Fruit fly (Drosophila melanogaster) whole organism, adult: Measurements from ENCODE around the gene Taf8.

Source experiments
- CG11617 ChIP-seq: fragments of 200-800 bp; sonication (Bioruptor generic); optimal IDR thresholded peaks from 2 replicates; lab custom pipeline; 2017; ENCODE audit warnings: mild to moderate bottlenecking, missing biosample characterization, missing genetic modification reagents, missing genetic modification characterization
- CG12768 ChIP-seq: fragments of 200-800 bp; sonication (Bioruptor generic); optimal IDR thresholded peaks from 2 replicates; lab custom pipeline; 2017; ENCODE audit warnings: missing biosample characterization, missing genetic modification characterization, mild to moderate bottlenecking, moderate library complexity, missing genetic modification reagents
- CG14711 ChIP-seq: fragments of 200-800 bp; sonication (Bioruptor generic); optimal IDR thresholded peaks from 2 replicates; lab custom pipeline; 2018; ENCODE audit warnings: missing biosample characterization, mild to moderate bottlenecking, missing genetic modification characterization, moderate library complexity
- CG1620 ChIP-seq: fragments of 200-800 bp; sonication (Bioruptor generic); optimal IDR thresholded peaks from 2 replicates; lab custom pipeline; 2016; ENCODE audit warnings: missing biosample characterization, missing genetic modification characterization
- CG33017 ChIP-seq: fragments of 200-800 bp; sonication (Bioruptor generic); optimal IDR thresholded peaks from 2 replicates; lab custom pipeline; 2018; ENCODE audit warnings: missing biosample characterization, mild to moderate bottlenecking, missing genetic modification characterization, moderate library complexity
- CG5204 ChIP-seq: fragments of 200-800 bp; sonication (Bioruptor generic); optimal IDR thresholded peaks from 2 replicates; lab custom pipeline; 2016; ENCODE audit warnings: missing biosample characterization, missing genetic modification characterization
- CG7045 ChIP-seq: fragments of 200-800 bp; sonication (Bioruptor generic); optimal IDR thresholded peaks from 2 replicates; lab custom pipeline; 2017; ENCODE audit warnings: missing biosample characterization, mild to moderate bottlenecking, missing genetic modification characterization
- CG7101 ChIP-seq: fragments of 200-800 bp; sonication (Bioruptor generic); optimal IDR thresholded peaks from 2 replicates; lab custom pipeline; 2018; ENCODE audit warnings: missing biosample characterization, mild to moderate bottlenecking, missing genetic modification characterization, moderate library complexity
- Clk ChIP-seq: fragments of 200-800 bp; sonication (Bioruptor generic); optimal IDR thresholded peaks from 2 replicates; lab custom pipeline; 2017; ENCODE audit warnings: missing biosample characterization, missing genetic modification characterization
- Crg-1 ChIP-seq: fragments of 200-800 bp; sonication (Bioruptor generic); optimal IDR thresholded peaks from 2 replicates; lab custom pipeline; 2016; ENCODE audit warnings: missing biosample characterization, missing genetic modification characterization
- Hr96 ChIP-seq: fragments of 200-800 bp; sonication (Bioruptor generic); optimal IDR thresholded peaks from 2 replicates; lab custom pipeline; 2016; ENCODE audit warnings: missing biosample characterization, missing genetic modification characterization
- Mnt ChIP-seq: fragments of 200-800 bp; sonication (Bioruptor generic); optimal IDR thresholded peaks from 2 replicates; lab custom pipeline; 2016; ENCODE audit warnings: missing biosample characterization, mild to moderate bottlenecking, missing genetic modification characterization
- bab1 ChIP-seq: fragments of 200-800 bp; sonication (Bioruptor generic); optimal IDR thresholded peaks from 3 replicates; lab custom pipeline; 2019; ENCODE audit warnings: missing biosample characterization, mild to moderate bottlenecking, missing genetic modification characterization, moderate library complexity
- cic ChIP-seq: fragments of 200-800 bp; sonication (Bioruptor generic); optimal IDR thresholded peaks from 2 replicates; lab custom pipeline; 2017; ENCODE audit warnings: missing biosample characterization, mild to moderate bottlenecking, missing genetic modification characterization, moderate library complexity
- cnc ChIP-seq, 2 experiments: fragments of >200 bp; optimal IDR thresholded peaks; 2 replicates each; lab custom pipeline; 2017
- kay ChIP-seq: fragments of 200-800 bp; sonication (Bioruptor generic); peaks from one replicate; lab custom pipeline; 2016; ENCODE audit warnings: missing biosample characterization, missing genetic modification characterization, borderline replicate concordance
- ovo ChIP-seq: fragments of 200-800 bp; sonication (Bioruptor generic); optimal IDR thresholded peaks from 2 replicates; lab custom pipeline; 2016; ENCODE audit warnings: missing biosample characterization, missing genetic modification characterization
- pad ChIP-seq: fragments of 200-800 bp; sonication (Bioruptor generic); optimal IDR thresholded peaks from 3 replicates; lab custom pipeline; 2017; ENCODE audit warnings: missing biosample characterization, missing genetic modification characterization, mild to moderate bottlenecking, moderate library complexity, missing genetic modification reagents
- tj ChIP-seq: fragments of 200-800 bp; sonication (Bioruptor generic); optimal IDR thresholded peaks from 3 replicates; lab custom pipeline; 2017; ENCODE audit warnings: missing biosample characterization, mild to moderate bottlenecking, missing genetic modification characterization, moderate library complexity
- toe ChIP-seq: fragments of 200-800 bp; sonication (Bioruptor generic); optimal IDR thresholded peaks from 2 replicates; lab custom pipeline; 2016; ENCODE audit warnings: missing biosample characterization, missing genetic modification characterization

Gene Taf8

DNA sequence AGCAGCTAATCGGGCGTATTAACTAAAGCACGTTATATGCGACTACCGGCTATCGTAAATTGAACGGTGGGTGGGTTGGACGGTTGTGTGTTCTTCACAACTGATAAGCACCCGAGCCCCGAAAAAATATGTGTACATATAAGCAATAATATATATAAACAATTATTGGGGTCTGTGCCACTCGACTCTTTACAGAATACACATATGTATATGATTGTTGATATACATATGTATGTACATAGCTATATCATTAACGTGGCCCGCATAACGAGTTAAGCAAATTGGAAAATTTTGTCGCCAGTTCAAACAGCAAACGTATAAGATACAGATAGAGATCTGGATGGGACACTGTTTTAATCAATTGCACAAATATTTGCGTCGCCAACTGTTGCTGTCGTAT, 19.1 kb upstream of the Taf8 start:
- no peak for TF ChIP-seq CG1620
- no peak for TF ChIP-seq tj
- no peak for TF ChIP-seq pad
- TF ChIP-seq ovo, result no peak
- no peak for TF ChIP-seq CG7045 (GFP tag; lab: Kevin White, UChicago)
- TF ChIP-seq CG5204, result no peak
- no peak for TF ChIP-seq CG7101
- TF ChIP-seq toe (GFP tag; lab: Kevin White, UChicago), result no peak
- no peak for TF ChIP-seq cic (GFP tag; lab: Kevin White, UChicago)
- TF ChIP-seq cnc (optimal IDR thresholded peaks at IDR 0.05; lab: Kevin White, UChicago), result no peak
- TF ChIP-seq Clk (GFP tag; lab: Kevin White, UChicago), result no peak
- TF ChIP-seq Mnt (GFP tag; lab: Kevin White, UChicago), result no peak
- TF ChIP-seq CG12768, result no peak
- TF ChIP-seq CG14711 (tag; lab: Kevin White, UChicago), result no peak
- no peak for TF ChIP-seq Crg-1 (GFP tag; lab: Kevin White, UChicago)
- TF ChIP-seq CG33017, result no peak
- no peak for TF ChIP-seq Hr96 (GFP tag; lab: Kevin White, UChicago)

DNA sequence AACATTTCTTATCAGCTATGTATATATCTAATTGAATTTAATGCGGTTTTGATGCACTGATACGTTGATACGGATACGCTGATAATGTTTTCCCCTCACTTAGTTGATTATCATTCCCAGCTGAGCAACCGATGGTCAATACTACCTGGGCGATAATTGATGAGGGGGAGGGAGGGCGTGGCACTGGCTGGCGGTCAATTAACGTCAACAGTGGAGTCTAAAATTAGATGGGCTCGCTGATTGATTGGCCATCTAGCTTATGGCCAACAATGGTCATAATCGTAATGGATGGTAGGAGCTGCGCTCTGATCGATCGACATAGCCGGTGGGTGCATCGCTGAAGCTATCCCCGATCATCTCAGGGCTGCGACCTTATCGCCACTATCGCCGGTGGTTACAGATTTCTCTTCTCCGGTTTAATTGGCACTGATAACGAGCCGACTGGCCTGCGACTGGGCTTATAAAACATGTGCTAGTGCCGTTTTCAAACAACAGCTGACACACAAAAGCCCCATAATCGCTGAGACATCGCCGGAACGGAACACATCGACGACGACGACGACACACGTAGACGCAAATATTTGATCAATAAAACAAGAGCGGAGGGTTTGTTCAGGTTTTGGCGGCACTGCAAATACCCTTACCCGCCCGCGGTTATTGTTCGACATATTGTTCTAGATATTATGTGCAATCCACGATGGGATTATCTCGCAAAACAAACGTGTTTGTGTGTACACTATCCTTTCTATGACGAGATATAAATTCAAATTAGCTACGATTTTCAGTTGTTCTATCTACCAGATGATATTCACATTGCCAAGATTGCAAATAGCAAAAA, 18.0 kb upstream of the Taf8 start:
- peak; percentile 7 for TF ChIP-seq tj
- peak; percentile 57 for TF ChIP-seq Mnt (GFP tag; lab: Kevin White, UChicago)
- TF ChIP-seq kay (GFP tag; lab: Kevin White, UChicago), result no peak
- TF ChIP-seq bab1 (GFP tag; lab: Kevin White, UChicago), result peak; percentile 11
- TF ChIP-seq CG7101, result peak; percentile 37
- peak; percentile 1 for TF ChIP-seq cic (GFP tag; lab: Kevin White, UChicago)
- peak; percentile 22 for TF ChIP-seq CG11617 (GFP tag; lab: Kevin White, UChicago)
- TF ChIP-seq CG5204, result no peak

dm6 chrX:18084614-18085469, 16.9 kb upstream of the Taf8 start:
- TF ChIP-seq Crg-1 (GFP tag; lab: Kevin White, UChicago), result no peak
- TF ChIP-seq tj, result peak; percentile 46

- TF ChIP-seq CG12768 (peak; percentile 35), CG5204 (peak; percentile 70), pad (peak; percentile 74), kay (GFP tag; lab: Kevin White, UChicago) (no peak), CG33017 (peak; percentile 50), Mnt (GFP tag; lab: Kevin White, UChicago) (peak; percentile 96), CG7101 (peak; percentile 85), ovo (peak; percentile 78), CG14711 (tag; lab: Kevin White, UChicago) (peak; percentile 67), cnc (optimal IDR thresholded peaks at IDR 0.05; lab: Kevin White, UChicago) (no peak), CG11617 (GFP tag; lab: Kevin White, UChicago) (peak; percentile 84), cic (GFP tag; lab: Kevin White, UChicago) (peak; percentile 61), toe (GFP tag; lab: Kevin White, UChicago) (peak; percentile 83), Hr96 (GFP tag; lab: Kevin White, UChicago) (peak; percentile 86), bab1 (GFP tag; lab: Kevin White, UChicago) (peak; percentile 63), CG1620 (peak; percentile 78), Clk (GFP tag; lab: Kevin White, UChicago) (peak; percentile 32), CG7045 (GFP tag; lab: Kevin White, UChicago) (peak; percentile 57), Crg-1 (GFP tag; lab: Kevin White, UChicago) (peak; percentile 83), tj (peak; percentile 33)
These were observed 16.3 kb upstream of the Taf8 start, which contains the start of gene Ada3 for dm6 chrX:18085470-18085797. TSS of gene Ada3 (plus strand) at chrX:18085761.

DNA sequence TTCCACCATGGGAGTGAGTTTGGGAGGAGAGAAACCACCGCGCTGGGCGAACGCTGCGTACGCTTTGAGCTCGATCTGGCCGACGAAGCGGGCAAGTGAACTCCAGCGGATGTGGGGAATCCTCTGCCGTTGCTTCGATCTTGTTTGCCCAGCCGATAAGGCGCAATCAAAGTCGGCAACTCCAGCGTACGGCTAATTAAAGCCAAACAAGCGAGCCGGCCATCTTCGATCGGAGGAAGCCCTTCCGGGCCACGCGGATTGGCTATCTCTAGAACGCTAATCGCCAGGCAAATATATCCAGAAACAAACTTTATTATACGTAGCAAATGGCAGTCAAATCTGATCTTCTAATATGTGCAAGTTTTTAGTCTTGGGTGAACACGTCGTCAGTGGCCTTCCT, 13.3 kb upstream of the Taf8 start, which contains the start of gene CG7536:
Gene CG7536, minus strand, starts transcription at position 101 of the 400 bp plus-strand sequence.
- no peak for TF ChIP-seq CG14711 (tag; lab: Kevin White, UChicago)
- no peak for TF ChIP-seq CG11617 (GFP tag; lab: Kevin White, UChicago)
- TF ChIP-seq CG12768, result no peak
- TF ChIP-seq cic (GFP tag; lab: Kevin White, UChicago), result no peak

- TF ChIP-seq CG14711 (tag; lab: Kevin White, UChicago) (no peak), kay (GFP tag; lab: Kevin White, UChicago) (no peak), toe (GFP tag; lab: Kevin White, UChicago) (no peak), ovo (no peak), Mnt (GFP tag; lab: Kevin White, UChicago) (no peak), Clk (GFP tag; lab: Kevin White, UChicago) (no peak), tj (no peak), CG7045 (GFP tag; lab: Kevin White, UChicago) (no peak), CG33017 (no peak), CG1620 (no peak), CG5204 (no peak), Crg-1 (GFP tag; lab: Kevin White, UChicago) (no peak), CG11617 (GFP tag; lab: Kevin White, UChicago) (no peak), cic (GFP tag; lab: Kevin White, UChicago) (no peak), cnc (optimal IDR thresholded peaks at IDR 0.05; lab: Kevin White, UChicago) (no peak), Hr96 (GFP tag; lab: Kevin White, UChicago) (no peak)
These were observed 11.4 kb upstream of the Taf8 start, which contains the start of gene Swt1 for dm6 chrX:18090333-18090732. TSS of gene Swt1 (minus strand) at chrX:18090509.
